Fruit fly (Drosophila melanogaster): Measurements from ENCODE around the gene CAH7.

dm6 chr3R:10138900-10139299 is 26.9 kb downstream of the CAH7 start:
- no peak for TF ChIP-seq CG11617 (GFP tag; optimal IDR thresholded peaks at IDR 0.05)
- TF ChIP-seq bab1 (GFP tag; optimal IDR thresholded peaks at IDR 0.05): no peak
- no peak for TF ChIP-seq Hr96 (GFP tag; optimal IDR thresholded peaks at IDR 0.05)
- no peak for TF ChIP-seq kay (GFP tag; ENCODE audit: borderline replicate concordance)
- TF ChIP-seq tj (GFP tag; optimal IDR thresholded peaks at IDR 0.05): no peak
- no peak for TF ChIP-seq CG12768 (GFP tag; optimal IDR thresholded peaks at IDR 0.05)
- TF ChIP-seq CG14711 (tag; optimal IDR thresholded peaks at IDR 0.05): no peak
